Worm (Caenorhabditis elegans): Measurements from ENCODE around the gene Y73C8C.3.
A peak's percentile ranks its signal among the peaks of the same experiment; 100 is the strongest.

The Y73C8C.3 gene

DNA sequence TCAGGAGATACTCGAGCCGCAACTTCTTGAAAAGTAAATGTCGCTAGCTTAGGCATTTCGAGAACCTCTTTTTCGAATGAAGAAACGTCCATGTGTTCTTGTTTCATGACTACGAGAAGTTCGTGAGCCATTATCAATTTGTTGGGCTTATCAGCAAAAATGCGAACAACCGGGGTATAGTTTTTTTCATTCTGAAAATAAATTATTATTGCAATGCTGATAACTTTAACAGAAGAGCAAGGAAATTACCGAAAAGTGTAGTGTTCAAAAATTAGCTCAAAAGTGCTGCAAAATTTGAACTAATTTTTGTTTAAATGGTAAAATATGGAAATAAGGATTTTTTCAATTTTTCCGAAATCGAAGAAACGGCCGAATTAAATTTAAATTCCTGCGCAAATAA, 2.9 kb upstream of the Y73C8C.3 start:
- TF ChIP-seq elt-2 (tag; optimal IDR thresholded peaks at IDR 0.05): peak; percentile 17
- TF ChIP-seq lin-39 (tag; optimal IDR thresholded peaks at IDR 0.05): no peak

DNA sequence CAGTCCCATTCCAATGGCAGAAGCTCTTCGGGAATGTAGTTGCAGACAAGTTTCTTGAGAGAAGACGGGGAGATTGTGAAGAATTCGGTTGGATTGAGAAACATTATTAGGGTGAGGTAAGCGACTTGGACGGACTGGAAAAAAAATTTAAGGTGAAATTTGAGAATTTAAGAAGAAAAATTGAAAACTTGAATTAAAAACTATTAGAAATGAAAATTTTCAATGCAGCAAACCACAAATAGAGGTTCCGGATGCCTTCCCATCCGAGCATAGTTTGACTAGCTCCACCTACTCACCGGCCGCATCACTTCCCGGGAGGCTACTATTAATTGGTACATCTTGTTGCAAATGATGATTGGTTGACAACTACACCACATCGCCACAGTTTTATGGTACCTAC, 1.3 kb upstream of the Y73C8C.3 start, which contains the start of gene Y73C8C.8:
Y73C8C.8 (minus strand) TSS at position 101 of the 400 bp plus-strand sequence.
- TF ChIP-seq nhr-11 (tag; optimal IDR thresholded peaks at IDR 0.05) (no peak), ZK546.5 (tag; optimal IDR thresholded peaks at IDR 0.05) (no peak), sea-2 (GFP tag; optimal IDR thresholded peaks at IDR 0.05) (no peak), ama-1 (optimal IDR thresholded peaks at IDR 0.05) (no peak), unc-39 (tag; optimal IDR thresholded peaks at IDR 0.05) (no peak), lin-39 (tag; optimal IDR thresholded peaks at IDR 0.05) (no peak), elt-1 (tag; optimal IDR thresholded peaks at IDR 0.05) (no peak), egl-27 (tag; optimal IDR thresholded peaks at IDR 0.05) (no peak), mdl-1 (tag; optimal IDR thresholded peaks at IDR 0.05) (no peak), nhr-25 (tag; optimal IDR thresholded peaks at IDR 0.05) (no peak), pha-4 (tag; optimal IDR thresholded peaks at IDR 0.05) (no peak), elt-2 (tag; optimal IDR thresholded peaks at IDR 0.05) (no peak), R02D3.7 (tag; optimal IDR thresholded peaks at IDR 0.05) (no peak), nhr-76 (tag; optimal IDR thresholded peaks at IDR 0.05) (no peak), nhr-77 (tag; optimal IDR thresholded peaks at IDR 0.05) (no peak), ceh-28 (tag; optimal IDR thresholded peaks at IDR 0.05) (no peak), zag-1 (tag; optimal IDR thresholded peaks at IDR 0.05) (no peak)

DNA sequence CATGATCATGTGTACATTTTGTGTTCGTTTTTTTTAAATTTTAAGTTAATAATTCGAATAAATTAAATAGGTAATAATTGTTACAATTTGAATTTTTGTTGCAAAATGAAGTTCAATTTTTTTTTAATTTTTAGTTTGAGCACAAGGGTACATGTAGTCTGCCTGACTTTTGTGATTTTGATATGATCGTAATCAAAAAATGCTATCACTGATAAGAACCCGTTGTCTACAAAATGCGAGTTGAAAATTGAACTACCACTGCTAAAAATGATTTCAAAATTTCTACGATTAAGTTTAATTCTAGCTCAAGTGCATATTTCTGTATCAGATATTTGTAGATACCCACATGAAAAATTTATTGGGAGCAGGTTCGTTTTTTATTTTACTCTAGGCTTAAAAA, 3.1 kb downstream of the Y73C8C.3 start, which contains the start of gene clec-210:
clec-210 (plus strand) TSS at position 211 of the 400 bp plus-strand sequence.
- TF ChIP-seq elt-2 (tag; optimal IDR thresholded peaks at IDR 0.05): peak; percentile 55
- no peak for TF ChIP-seq lin-39 (tag; optimal IDR thresholded peaks at IDR 0.05)
- peak; percentile 42 for TF ChIP-seq pqm-1 (tag; optimal IDR thresholded peaks at IDR 0.05)

DNA sequence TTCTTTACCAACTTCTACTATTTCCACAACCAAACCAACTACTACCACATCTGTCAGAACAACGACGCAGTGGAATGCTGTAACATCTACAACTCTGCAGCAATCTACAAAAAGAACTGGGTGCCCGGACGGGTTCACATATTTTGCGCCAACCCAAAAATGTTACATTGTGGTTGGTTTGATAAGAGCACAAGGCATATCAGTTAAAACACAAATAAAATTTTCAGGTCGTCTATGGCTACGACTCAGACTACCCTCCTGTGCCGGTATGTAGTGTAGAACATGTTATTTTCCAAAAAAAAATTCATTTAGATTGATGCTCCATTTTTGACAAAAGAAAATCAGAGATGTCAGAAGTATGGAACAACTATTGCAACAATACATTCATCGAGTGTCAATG, 4.1 kb downstream of the Y73C8C.3 start:
- peak; percentile 47 for TF ChIP-seq elt-2 (tag; optimal IDR thresholded peaks at IDR 0.05)
- peak; percentile 19 for TF ChIP-seq pqm-1 (tag; optimal IDR thresholded peaks at IDR 0.05)
- TF ChIP-seq lsy-12 (tag; optimal IDR thresholded peaks at IDR 0.05): no peak

DNA sequence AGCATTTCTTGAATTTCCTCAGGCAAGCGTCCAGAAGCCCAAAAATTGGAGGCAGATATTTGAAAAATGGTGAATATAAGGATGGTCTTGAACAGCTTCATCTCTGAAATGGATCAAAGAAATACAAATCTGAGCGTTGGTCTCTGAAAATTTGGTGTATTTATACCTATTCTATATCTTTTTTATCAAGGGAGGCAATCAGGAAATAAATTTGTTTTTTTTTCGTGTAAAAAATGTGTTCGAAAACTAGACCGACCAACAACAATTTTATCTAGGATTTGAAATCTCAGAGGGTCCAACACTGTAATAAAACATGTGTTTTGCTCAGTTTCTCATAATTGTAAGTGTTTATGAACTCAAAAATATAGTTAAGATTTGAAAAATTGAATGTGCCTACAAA, 6.7 kb downstream of the Y73C8C.3 start, which contains the start of gene srt-56:
srt-56 (minus strand) TSS at position 101 of the 400 bp plus-strand sequence.
- TF ChIP-seq nhr-67 (tag; optimal IDR thresholded peaks at IDR 0.05) (no peak), fkh-10 (GFP tag; optimal IDR thresholded peaks at IDR 0.05) (no peak), ceh-28 (tag; optimal IDR thresholded peaks at IDR 0.05) (no peak), nhr-77 (tag; optimal IDR thresholded peaks at IDR 0.05) (no peak), mdl-1 (tag; optimal IDR thresholded peaks at IDR 0.05) (no peak), fkh-2 (tag; optimal IDR thresholded peaks at IDR 0.05) (no peak), tbx-2 (tag; optimal IDR thresholded peaks at IDR 0.05) (no peak), jun-1 (tag; optimal IDR thresholded peaks at IDR 0.05) (no peak), daf-12 (tag; optimal IDR thresholded peaks at IDR 0.05) (no peak), lin-15B (tag; optimal IDR thresholded peaks at IDR 0.05) (no peak), ztf-11 (tag; optimal IDR thresholded peaks at IDR 0.05) (no peak), snpc-4 (tag; optimal IDR thresholded peaks at IDR 0.05) (no peak), mml-1 (tag; optimal IDR thresholded peaks at IDR 0.05) (no peak), lin-39 (tag; optimal IDR thresholded peaks at IDR 0.05) (no peak), elt-3 (tag; optimal IDR thresholded peaks at IDR 0.05) (no peak), ztf-4 (tag; optimal IDR thresholded peaks at IDR 0.05) (no peak), nhr-12 (tag; optimal IDR thresholded peaks at IDR 0.05) (no peak)

- TF ChIP-seq mml-1 (tag; optimal IDR thresholded peaks at IDR 0.05) (no peak), elt-3 (tag; optimal IDR thresholded peaks at IDR 0.05) (no peak), tbx-2 (tag; optimal IDR thresholded peaks at IDR 0.05) (no peak), ceh-9 (tag; optimal IDR thresholded peaks at IDR 0.05) (no peak), lsy-12 (tag; optimal IDR thresholded peaks at IDR 0.05) (no peak), daf-12 (tag; optimal IDR thresholded peaks at IDR 0.05) (no peak), unc-39 (tag; optimal IDR thresholded peaks at IDR 0.05) (no peak), eor-1 (tag; optimal IDR thresholded peaks at IDR 0.05) (no peak), nhr-237 (tag; optimal IDR thresholded peaks at IDR 0.05) (no peak), ZK546.5 (tag; optimal IDR thresholded peaks at IDR 0.05) (no peak), egl-27 (tag; optimal IDR thresholded peaks at IDR 0.05) (no peak), nhr-11 (tag; optimal IDR thresholded peaks at IDR 0.05) (no peak), fkh-10 (GFP tag; optimal IDR thresholded peaks at IDR 0.05) (no peak), lin-15B (tag; optimal IDR thresholded peaks at IDR 0.05) (no peak), nhr-25 (tag; optimal IDR thresholded peaks at IDR 0.05) (no peak), hmg-11 (tag; optimal IDR thresholded peaks at IDR 0.05) (no peak), zag-1 (tag; optimal IDR thresholded peaks at IDR 0.05) (no peak), nhr-67 (tag; optimal IDR thresholded peaks at IDR 0.05) (no peak), sea-2 (GFP tag; optimal IDR thresholded peaks at IDR 0.05) (no peak)
These were observed 7.3 kb downstream of the Y73C8C.3 start for ce11 chrV:3122403-3122802.
